Worm (Caenorhabditis elegans): Measurements from ENCODE around the gene C10C6.13.
A peak's percentile ranks its signal among the peaks of the same experiment; 100 is the strongest.

Gene C10C6.13

ce11 chrIV:11480027-11480896, 10.7 kb upstream of the C10C6.13 start, which contains the start of the genes mbf-1 and nse-4:
Gene mbf-1 (minus strand): TSS chrIV:11480369.
Gene nse-4 (plus strand): TSS chrIV:11480846.
- TF ChIP-seq ceh-13 (GFP tag; optimal IDR thresholded peaks at IDR 0.05) = no peak
- peak; percentile 57 for TF ChIP-seq F13C5.2 (tag; optimal IDR thresholded peaks at IDR 0.05)
- TF ChIP-seq tra-4 (tag; optimal IDR thresholded peaks at IDR 0.05) = no peak

ce11 chrIV:11479095-11479494, 9.5 kb upstream of the C10C6.13 start, which contains the start of gene catp-8:
Gene catp-8 (minus strand): TSS chrIV:11479251.
- TF ChIP-seq flt-1 (GFP tag; IDR thresholded peaks at IDR 0.05) (no peak), pes-1 (GFP tag; IDR thresholded peaks at IDR 0.05) (no peak), tra-4 (tag; optimal IDR thresholded peaks at IDR 0.05) (no peak), sea-1 (GFP tag; conservative IDR thresholded peaks at IDR 0.05) (no peak), B0310.2 (tag; optimal IDR thresholded peaks at IDR 0.05) (no peak), tbx-11 (GFP tag; IDR thresholded peaks at IDR 0.05) (no peak), aly-1 (tag; optimal IDR thresholded peaks at IDR 0.05) (no peak), ceh-36 (tag; optimal IDR thresholded peaks at IDR 0.05) (no peak), hnd-1 (tag; optimal IDR thresholded peaks at IDR 0.05) (no peak), hmbx-1 (tag; optimal IDR thresholded peaks at IDR 0.05) (no peak), ama-1 (optimal IDR thresholded peaks at IDR 0.05) (no peak), hmg-4 (GFP tag; optimal IDR thresholded peaks at IDR 0.05) (no peak)

ce11 chrIV:11475080-11475479, 5.5 kb upstream of the C10C6.13 start:
- TF ChIP-seq hnd-1 (tag; optimal IDR thresholded peaks at IDR 0.05) (no peak), tra-4 (tag; optimal IDR thresholded peaks at IDR 0.05) (no peak), tbx-11 (GFP tag; IDR thresholded peaks at IDR 0.05) (no peak), B0310.2 (tag; optimal IDR thresholded peaks at IDR 0.05) (no peak), flt-1 (GFP tag; IDR thresholded peaks at IDR 0.05) (no peak), scrt-1 (GFP tag; IDR thresholded peaks at IDR 0.05) (no peak), F13C5.2 (tag; optimal IDR thresholded peaks at IDR 0.05) (no peak), sea-1 (GFP tag; conservative IDR thresholded peaks at IDR 0.05) (no peak), hmg-4 (GFP tag; optimal IDR thresholded peaks at IDR 0.05) (no peak), ets-7 (tag; optimal IDR thresholded peaks at IDR 0.05) (no peak), ama-1 (optimal IDR thresholded peaks at IDR 0.05) (no peak), tbx-37 (GFP tag; conservative IDR thresholded peaks at IDR 0.05) (no peak), aly-1 (tag; optimal IDR thresholded peaks at IDR 0.05) (no peak), ceh-36 (tag; optimal IDR thresholded peaks at IDR 0.05) (no peak), pes-1 (GFP tag; IDR thresholded peaks at IDR 0.05) (no peak), hmbx-1 (tag; optimal IDR thresholded peaks at IDR 0.05) (no peak), ceh-13 (GFP tag; optimal IDR thresholded peaks at IDR 0.05) (no peak)

ce11 chrIV:11474067-11474466, 4.5 kb upstream of the C10C6.13 start:
- peak; percentile 87 for TF ChIP-seq hnd-1 (tag; optimal IDR thresholded peaks at IDR 0.05)
- peak; percentile 62 for TF ChIP-seq tra-4 (tag; optimal IDR thresholded peaks at IDR 0.05)
- TF ChIP-seq sea-1 (GFP tag; conservative IDR thresholded peaks at IDR 0.05) = peak; percentile 96
- TF ChIP-seq scrt-1 (GFP tag; IDR thresholded peaks at IDR 0.05) = peak; percentile 94
- peak; percentile 86 for TF ChIP-seq ets-7 (tag; optimal IDR thresholded peaks at IDR 0.05)
- peak; percentile 95 for TF ChIP-seq tbx-37 (GFP tag; conservative IDR thresholded peaks at IDR 0.05)
- peak; percentile 65 for TF ChIP-seq ama-1 (optimal IDR thresholded peaks at IDR 0.05)
- TF ChIP-seq pes-1 (GFP tag; IDR thresholded peaks at IDR 0.05) = peak; percentile 95
- TF ChIP-seq flt-1 (GFP tag; IDR thresholded peaks at IDR 0.05) = peak; percentile 91
- TF ChIP-seq hmbx-1 (tag; optimal IDR thresholded peaks at IDR 0.05) = peak; percentile 92
- TF ChIP-seq F13C5.2 (tag; optimal IDR thresholded peaks at IDR 0.05) = peak; percentile 95
- peak; percentile 95 for TF ChIP-seq aly-1 (tag; optimal IDR thresholded peaks at IDR 0.05)
- TF ChIP-seq ceh-13 (GFP tag; optimal IDR thresholded peaks at IDR 0.05) = peak; percentile 84
- TF ChIP-seq tbx-11 (GFP tag; IDR thresholded peaks at IDR 0.05) = peak; percentile 97
- TF ChIP-seq ceh-36 (tag; optimal IDR thresholded peaks at IDR 0.05) = peak; percentile 93
- peak; percentile 97 for TF ChIP-seq hmg-4 (GFP tag; optimal IDR thresholded peaks at IDR 0.05)
- TF ChIP-seq B0310.2 (tag; optimal IDR thresholded peaks at IDR 0.05) = peak; percentile 92

ce11 chrIV:11472023-11472422, 2.5 kb upstream of the C10C6.13 start:
- TF ChIP-seq sea-1 (GFP tag; conservative IDR thresholded peaks at IDR 0.05) (no peak), hmbx-1 (tag; optimal IDR thresholded peaks at IDR 0.05) (no peak), B0310.2 (tag; optimal IDR thresholded peaks at IDR 0.05) (no peak), ets-7 (tag; optimal IDR thresholded peaks at IDR 0.05) (no peak), tbx-11 (GFP tag; IDR thresholded peaks at IDR 0.05) (no peak), F13C5.2 (tag; optimal IDR thresholded peaks at IDR 0.05) (no peak), ama-1 (optimal IDR thresholded peaks at IDR 0.05) (no peak), aly-1 (tag; optimal IDR thresholded peaks at IDR 0.05) (no peak), pes-1 (GFP tag; IDR thresholded peaks at IDR 0.05) (no peak), flt-1 (GFP tag; IDR thresholded peaks at IDR 0.05) (no peak)

- TF ChIP-seq sea-1 (GFP tag; conservative IDR thresholded peaks at IDR 0.05) (no peak), flt-1 (GFP tag; IDR thresholded peaks at IDR 0.05) (no peak), tra-4 (tag; optimal IDR thresholded peaks at IDR 0.05) (no peak), tbx-11 (GFP tag; IDR thresholded peaks at IDR 0.05) (no peak), ets-7 (tag; optimal IDR thresholded peaks at IDR 0.05) (no peak), B0310.2 (tag; optimal IDR thresholded peaks at IDR 0.05) (no peak), hnd-1 (tag; optimal IDR thresholded peaks at IDR 0.05) (no peak), ceh-13 (GFP tag; optimal IDR thresholded peaks at IDR 0.05) (no peak), ceh-36 (tag; optimal IDR thresholded peaks at IDR 0.05) (no peak), hmg-4 (GFP tag; optimal IDR thresholded peaks at IDR 0.05) (no peak), F13C5.2 (tag; optimal IDR thresholded peaks at IDR 0.05) (no peak), ama-1 (optimal IDR thresholded peaks at IDR 0.05) (no peak), scrt-1 (GFP tag; IDR thresholded peaks at IDR 0.05) (no peak)
These were observed 2.1 kb downstream of the C10C6.13 start, which contains the start of gene C10C6.7 for ce11 chrIV:11467413-11467812. Gene C10C6.7 (minus strand): TSS chrIV:11467513.

- TF ChIP-seq flt-1 (GFP tag; IDR thresholded peaks at IDR 0.05) (no peak), pes-1 (GFP tag; IDR thresholded peaks at IDR 0.05) (no peak), tra-4 (tag; optimal IDR thresholded peaks at IDR 0.05) (no peak), ama-1 (optimal IDR thresholded peaks at IDR 0.05) (no peak), ets-7 (tag; optimal IDR thresholded peaks at IDR 0.05) (no peak), aly-1 (tag; optimal IDR thresholded peaks at IDR 0.05) (no peak), F13C5.2 (tag; optimal IDR thresholded peaks at IDR 0.05) (no peak), tbx-11 (GFP tag; IDR thresholded peaks at IDR 0.05) (no peak)
These were observed 4.4 kb downstream of the C10C6.13 start, which contains the start of gene C10C6.3 for ce11 chrIV:11465125-11465524. Gene C10C6.3 (minus strand): TSS chrIV:11465225.
